Fruit fly (Drosophila melanogaster): ENCODE measurements around the gene Dtd.

Gene Dtd

dm6 chr3R:11458022-11458850, 28.4 kb downstream of the Dtd start (continued):
- TF ChIP-seq CG8924 (tag; optimal IDR thresholded peaks at IDR 0.05): peak; percentile 48
- TF ChIP-seq Gug (GFP tag; IDR thresholded peaks at IDR 0.05): peak; percentile 79
- TF ChIP-seq CG17385 (GFP tag; optimal IDR thresholded peaks at IDR 0.05): peak; percentile 60
- TF ChIP-seq Ada2b (GFP tag; IDR thresholded peaks at IDR 0.05): peak; percentile 87
- peak; percentile 18 for TF ChIP-seq CG14710 (tag; optimal IDR thresholded peaks at IDR 0.05)
- TF ChIP-seq CHES-1-like (GFP tag; optimal IDR thresholded peaks at IDR 0.05): peak; percentile 48
- TF ChIP-seq CG30020 (tag; optimal IDR thresholded peaks at IDR 0.05): no peak
- TF ChIP-seq Dp (GFP tag; optimal IDR thresholded peaks at IDR 0.05): no peak
- TF ChIP-seq CG10321 (GFP tag; IDR thresholded peaks at IDR 0.05): no peak
- peak; percentile 72 for TF ChIP-seq klu (GFP tag; IDR thresholded peaks at IDR 0.05)
- peak; percentile 59 to 66 for TF ChIP-seq Pdp1 (GFP tag; optimal IDR thresholded peaks at IDR 0.05)
- peak; percentile 70 for TF ChIP-seq HHEX (GFP tag; optimal IDR thresholded peaks at IDR 0.05)
- peak; percentile 48; the same call in 1 of the 2 replicates for TF ChIP-seq E2f2 (GFP tag; IDR thresholded peaks at IDR 0.05)
- peak; percentile 83 for TF ChIP-seq gsb (GFP tag; IDR thresholded peaks at IDR 0.05)
- peak; percentile 34 for TF ChIP-seq NC2β (GFP tag; optimal IDR thresholded peaks at IDR 0.05)
- TF ChIP-seq h (optimal IDR thresholded peaks at IDR 0.05): no peak
- no peak for TF ChIP-seq fd64A (GFP tag; optimal IDR thresholded peaks at IDR 0.05)
- TF ChIP-seq nerfin-1 (tag; optimal IDR thresholded peaks at IDR 0.05): no peak
- peak; percentile 80 for TF ChIP-seq Fer3 (tag; optimal IDR thresholded peaks at IDR 0.05)
- TF ChIP-seq B-H2 (GFP tag; optimal IDR thresholded peaks at IDR 0.05): no peak
- TF ChIP-seq trem (tag; optimal IDR thresholded peaks at IDR 0.05): no peak
- no peak for TF ChIP-seq CG8765 (GFP tag; IDR thresholded peaks at IDR 0.05)
- TF ChIP-seq CG17829 (tag; optimal IDR thresholded peaks at IDR 0.05): peak; percentile 41
- TF ChIP-seq chinmo (GFP tag; IDR thresholded peaks at IDR 0.05; ENCODE audit: partially characterized antibody): peak; percentile 43; the same call in 2 of the 4 replicates
- TF ChIP-seq repo (GFP tag; optimal IDR thresholded peaks at IDR 0.05): peak; percentile 36
- TF ChIP-seq TFAM (GFP tag; optimal IDR thresholded peaks at IDR 0.05): no peak
- peak; percentile 67 for TF ChIP-seq CG12071 (GFP tag; optimal IDR thresholded peaks at IDR 0.05)
- TF ChIP-seq CG4820 (GFP tag; optimal IDR thresholded peaks at IDR 0.05): peak; percentile 51
- TF ChIP-seq dmrt99B (tag; optimal IDR thresholded peaks at IDR 0.05): peak; percentile 68
- peak; percentile 62 for TF ChIP-seq fd3F (GFP tag; optimal IDR thresholded peaks at IDR 0.05)
- no peak for TF ChIP-seq ato (GFP tag; IDR thresholded peaks at IDR 0.05; ENCODE audit: partially characterized antibody)
- TF ChIP-seq oc (tag; optimal IDR thresholded peaks at IDR 0.05): peak; percentile 10
- TF ChIP-seq CG10431 (GFP tag; optimal IDR thresholded peaks at IDR 0.05): no peak
- peak; percentile 89 for TF ChIP-seq CG11456 (GFP tag; IDR thresholded peaks at IDR 0.05)
- no peak for TF ChIP-seq Scr (GFP tag; IDR thresholded peaks at IDR 0.05; ENCODE audit: partially characterized antibody)
- peak; percentile 38 for TF ChIP-seq CG6854 (GFP tag; optimal IDR thresholded peaks at IDR 0.05)
- TF ChIP-seq CG2889 (GFP tag; IDR thresholded peaks at IDR 0.05): peak; percentile 82; the same call in 2 of the 3 replicates
- peak; percentile 18 for TF ChIP-seq jing (GFP tag; optimal IDR thresholded peaks at IDR 0.05)
- TF ChIP-seq ham (GFP tag; IDR thresholded peaks at IDR 0.05): peak; percentile 69; the same call in 1 of the 2 replicates
- TF ChIP-seq dimm (GFP tag; IDR thresholded peaks at IDR 0.05): 0 out of 2 replicates have a peak, but pooled peaks have one; percentile 40
- peak; percentile 53 for TF ChIP-seq Fer1 (GFP tag; optimal IDR thresholded peaks at IDR 0.05)
- TF ChIP-seq CG3163 (GFP tag; optimal IDR thresholded peaks at IDR 0.05): peak; percentile 32
- peak; percentile 12 to 59 for TF ChIP-seq Trl (optimal IDR thresholded peaks at IDR 0.05)
- peak; percentile 40 for TF ChIP-seq Trl (GFP tag; optimal IDR thresholded peaks at IDR 0.05)
- no peak for TF ChIP-seq Dref (GFP tag; IDR thresholded peaks at IDR 0.05)
- TF ChIP-seq Side (GFP tag; optimal IDR thresholded peaks at IDR 0.05): peak; percentile 35
- TF ChIP-seq jumu (GFP tag; optimal IDR thresholded peaks at IDR 0.05): peak; percentile 66
- TF ChIP-seq Rfx (GFP tag; IDR thresholded peaks at IDR 0.05): peak; percentile 91
- TF ChIP-seq NfI (GFP tag; optimal IDR thresholded peaks at IDR 0.05): peak; percentile 75
- TF ChIP-seq CG12942 (GFP tag; optimal IDR thresholded peaks at IDR 0.05): peak; percentile 29

Measured in whole organism, embryonic.